Fruit fly (Drosophila melanogaster): Measurements from ENCODE around the gene Cyp6d5.

Cyp6d5 gene

DNA sequence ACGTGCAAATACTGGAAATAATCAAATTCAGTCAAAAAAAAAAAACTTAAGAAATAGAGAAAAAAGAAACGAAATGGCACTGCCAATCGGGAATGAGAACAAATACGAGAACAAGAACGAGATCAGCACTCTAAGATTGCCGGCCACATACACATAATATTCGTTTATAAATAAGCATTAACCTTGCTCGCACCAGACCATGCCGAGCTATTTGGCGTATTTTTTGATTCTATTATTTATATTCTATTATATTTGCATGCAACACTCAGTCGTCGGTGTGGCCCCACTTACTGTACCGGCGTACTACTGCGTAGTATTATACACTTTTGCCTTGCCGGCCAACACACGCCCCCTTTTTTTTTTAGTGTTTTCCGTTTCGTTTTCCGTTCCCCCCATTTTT is 41.6 kb downstream of the Cyp6d5 start:
- TF ChIP-seq Nf-YC (tag; optimal IDR thresholded peaks at IDR 0.05) (no peak), hbn (GFP tag; IDR thresholded peaks at IDR 0.05; ENCODE audit: partially characterized antibody) (no peak), D19A (tag; optimal IDR thresholded peaks at IDR 0.05) (peak; percentile 12), BtbVII (GFP tag; optimal IDR thresholded peaks at IDR 0.05) (no peak), klu (GFP tag; IDR thresholded peaks at IDR 0.05) (no peak), Meics (GFP tag; optimal IDR thresholded peaks at IDR 0.05) (peak; percentile 1), CG9797 (GFP tag; optimal IDR thresholded peaks at IDR 0.05) (no peak), Rfx (GFP tag; IDR thresholded peaks at IDR 0.05) (peak; percentile 20; the same call in 1 of the 2 replicates), sd (tag; optimal IDR thresholded peaks at IDR 0.05) (peak; percentile 11), lab (GFP tag; optimal IDR thresholded peaks at IDR 0.05) (peak; percentile 24), CG8478 (optimal IDR thresholded peaks at IDR 0.05) (no peak), tgo (GFP tag; IDR thresholded peaks at IDR 0.05) (no peak), CG10543 (GFP tag; optimal IDR thresholded peaks at IDR 0.05) (peak; percentile 45), fd96Cb (tag; optimal IDR thresholded peaks at IDR 0.05) (no peak), CG10654 (GFP tag; optimal IDR thresholded peaks at IDR 0.05) (no peak), chinmo (GFP tag; IDR thresholded peaks at IDR 0.05; ENCODE audit: partially characterized antibody) (peak; percentile 68; the same call in 1 of the 4 replicates), CG13624 (GFP tag; optimal IDR thresholded peaks at IDR 0.05) (peak; percentile 24), CG6175 (GFP tag; IDR thresholded peaks at IDR 0.05) (no peak), E2f2 (GFP tag; IDR thresholded peaks at IDR 0.05) (no peak), pfk (GFP tag; optimal IDR thresholded peaks at IDR 0.05) (peak; percentile 9), CG11723 (GFP tag; optimal IDR thresholded peaks at IDR 0.05) (no peak), CG32532 (GFP tag; IDR thresholded peaks at IDR 0.05) (peak; percentile 42; the same call in 1 of the 2 replicates), cwo (GFP tag; optimal IDR thresholded peaks at IDR 0.05) (peak; percentile 28), stc (GFP tag; IDR thresholded peaks at IDR 0.05) (0 out of 2 replicates have a peak, but pooled peaks have one; percentile 16), lbe (GFP tag; optimal IDR thresholded peaks at IDR 0.05) (peak; percentile 2), CG31441 (GFP tag; IDR thresholded peaks at IDR 0.05) (0 out of 2 replicates have a peak, but pooled peaks have one; percentile 8), CG2120 (GFP tag; optimal IDR thresholded peaks at IDR 0.05) (no peak)

DNA sequence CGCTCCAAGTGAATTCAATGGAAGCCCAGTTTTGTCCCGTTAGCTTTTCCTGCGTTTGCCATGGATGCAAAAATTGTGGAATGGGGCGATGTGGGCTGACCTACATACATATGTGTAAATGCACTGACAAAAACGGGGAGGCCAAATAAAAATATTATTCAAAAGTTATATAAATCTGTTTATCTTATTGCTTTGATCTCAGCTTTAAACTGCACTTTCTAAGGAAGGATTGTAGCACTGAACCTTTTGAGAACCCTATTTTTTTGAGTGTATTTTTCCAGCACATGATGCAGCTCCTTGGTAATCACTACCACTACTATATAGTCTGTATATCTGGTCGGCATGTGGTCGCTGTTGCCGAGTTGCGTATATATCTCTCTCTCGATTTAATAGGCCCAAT is 48.0 kb downstream of the Cyp6d5 start:
- TF ChIP-seq Hr51 (GFP tag; optimal IDR thresholded peaks at IDR 0.05) (peak in 1 of 2 experiments; percentile 55), Fer2 (tag; optimal IDR thresholded peaks at IDR 0.05) (no peak), CG2129 (GFP tag; IDR thresholded peaks at IDR 0.05; ENCODE audit: partially characterized antibody) (no peak), bab2 (GFP tag; optimal IDR thresholded peaks at IDR 0.05) (no peak), CG13424 (tag; optimal IDR thresholded peaks at IDR 0.05) (peak; percentile 34), CG12942 (GFP tag; optimal IDR thresholded peaks at IDR 0.05) (peak; percentile 2), CG17359 (tag; optimal IDR thresholded peaks at IDR 0.05) (peak; percentile 59), slou (GFP tag; optimal IDR thresholded peaks at IDR 0.05) (no peak), D19B (GFP tag; optimal IDR thresholded peaks at IDR 0.05) (no peak), CG10431 (GFP tag; optimal IDR thresholded peaks at IDR 0.05) (no peak), CG14667 (GFP tag; IDR thresholded peaks at IDR 0.05) (no peak; the same call in 1 of the 2 replicates), CG12071 (GFP tag; optimal IDR thresholded peaks at IDR 0.05) (peak; percentile 21), CG10147 (GFP tag; optimal IDR thresholded peaks at IDR 0.05) (peak; percentile 25), Doc3 (GFP tag; IDR thresholded peaks at IDR 0.05; ENCODE audit: partially characterized antibody) (no peak), z (GFP tag; IDR thresholded peaks at IDR 0.05) (no peak), Gug (GFP tag; IDR thresholded peaks at IDR 0.05) (peak; percentile 41; the same call in 1 of the 4 replicates), CG17361 (GFP tag; IDR thresholded peaks at IDR 0.05) (0 out of 3 replicates have a peak, but pooled peaks have one; percentile 15), ara (GFP tag; IDR thresholded peaks at IDR 0.05) (peak; percentile 49; the same call in 1 of the 2 replicates), Poxn (GFP tag; IDR thresholded peaks at IDR 0.05) (no peak), BtbVII (GFP tag; optimal IDR thresholded peaks at IDR 0.05) (peak; percentile 35), sob (GFP tag; IDR thresholded peaks at IDR 0.05) (peak; percentile 38; the same call in 1 of the 2 replicates), tap (tag; optimal IDR thresholded peaks at IDR 0.05) (peak; percentile 52), sqz (GFP tag; optimal IDR thresholded peaks at IDR 0.05) (no peak), scrt (GFP tag; optimal IDR thresholded peaks at IDR 0.05) (peak; percentile 24), sim (GFP tag; IDR thresholded peaks at IDR 0.05) (no peak)

Data from whole organism, embryonic.